Fruit fly (Drosophila melanogaster): ENCODE measurements around the gene ND-13B.

The ND-13B gene

DNA sequence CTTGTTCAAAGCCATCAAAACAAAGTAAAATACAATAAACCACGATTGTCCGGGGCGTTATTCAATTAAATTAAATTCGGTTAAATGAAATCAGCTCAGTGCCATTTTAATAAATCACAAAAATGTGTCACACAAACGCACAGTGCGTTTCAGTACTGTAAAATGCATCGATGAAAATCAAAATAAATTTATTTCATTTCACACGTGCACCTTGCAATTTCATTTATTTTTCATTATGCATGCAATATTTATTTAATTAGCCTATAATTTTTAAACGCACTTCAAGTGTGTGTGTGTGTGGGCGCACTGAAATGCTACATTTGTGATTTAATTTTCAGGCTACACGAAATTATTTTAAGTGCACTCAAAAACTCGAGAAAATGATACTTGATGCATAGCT lies 39.5 kb downstream of the ND-13B start:
- TF ChIP-seq CG1603 (tag; optimal IDR thresholded peaks at IDR 0.05), result peak; percentile 8
- TF ChIP-seq Pdp1 (GFP tag; optimal IDR thresholded peaks at IDR 0.05), result peak in 1 of 2 experiments; percentile 34
- peak; percentile 19 for TF ChIP-seq gem (tag; optimal IDR thresholded peaks at IDR 0.05)
- TF ChIP-seq CG12769 (tag; optimal IDR thresholded peaks at IDR 0.05), result no peak
- no peak for TF ChIP-seq CG1647 (GFP tag; optimal IDR thresholded peaks at IDR 0.05)
- no peak for TF ChIP-seq CG11093 (GFP tag; IDR thresholded peaks at IDR 0.05)
- TF ChIP-seq unc-4 (GFP tag; IDR thresholded peaks at IDR 0.05; ENCODE audit: partially characterized antibody), result no peak
- TF ChIP-seq hth (optimal IDR thresholded peaks at IDR 0.05), result no peak
- peak; percentile 67 for TF ChIP-seq Med (GFP tag)
- no peak for TF ChIP-seq Dbx (GFP tag; IDR thresholded peaks at IDR 0.05)
- no peak for TF ChIP-seq CG9215 (GFP tag; IDR thresholded peaks at IDR 0.05)
- TF ChIP-seq CG1792 (GFP tag; optimal IDR thresholded peaks at IDR 0.05), result no peak
- no peak for TF ChIP-seq CG8478 (optimal IDR thresholded peaks at IDR 0.05)
- TF ChIP-seq sna (GFP tag; IDR thresholded peaks at IDR 0.05; ENCODE audit: partially characterized antibody), result no peak
- TF ChIP-seq stwl (tag; optimal IDR thresholded peaks at IDR 0.05), result no peak
- no peak for TF ChIP-seq H2.0 (GFP tag; IDR thresholded peaks at IDR 0.05)
- no peak for TF ChIP-seq odd (GFP tag; optimal IDR thresholded peaks at IDR 0.05)
- TF ChIP-seq peb (GFP tag; IDR thresholded peaks at IDR 0.05), result no peak
- peak; percentile 55 for TF ChIP-seq sens (GFP tag)
- TF ChIP-seq onecut (GFP tag; IDR thresholded peaks at IDR 0.05), result no peak
- no peak for TF ChIP-seq tx (GFP tag; optimal IDR thresholded peaks at IDR 0.05)
- TF ChIP-seq Xbp1 (GFP tag; optimal IDR thresholded peaks at IDR 0.05), result no peak
- no peak for TF ChIP-seq ash1 (GFP tag; optimal IDR thresholded peaks at IDR 0.05)
- TF ChIP-seq Hand (GFP tag; optimal IDR thresholded peaks at IDR 0.05), result no peak
- TF ChIP-seq CG10654 (GFP tag; optimal IDR thresholded peaks at IDR 0.05), result no peak
- TF ChIP-seq CG13894 (tag; optimal IDR thresholded peaks at IDR 0.05), result no peak
- no peak for TF ChIP-seq HLH54F (GFP tag; optimal IDR thresholded peaks at IDR 0.05)
- no peak for TF ChIP-seq lov (optimal IDR thresholded peaks at IDR 0.05)
- no peak for TF ChIP-seq lov (GFP tag; IDR thresholded peaks at IDR 0.05)
- TF ChIP-seq CG43689 (GFP tag; IDR thresholded peaks at IDR 0.05), result no peak
- TF ChIP-seq CG17359 (tag; optimal IDR thresholded peaks at IDR 0.05), result no peak

DNA sequence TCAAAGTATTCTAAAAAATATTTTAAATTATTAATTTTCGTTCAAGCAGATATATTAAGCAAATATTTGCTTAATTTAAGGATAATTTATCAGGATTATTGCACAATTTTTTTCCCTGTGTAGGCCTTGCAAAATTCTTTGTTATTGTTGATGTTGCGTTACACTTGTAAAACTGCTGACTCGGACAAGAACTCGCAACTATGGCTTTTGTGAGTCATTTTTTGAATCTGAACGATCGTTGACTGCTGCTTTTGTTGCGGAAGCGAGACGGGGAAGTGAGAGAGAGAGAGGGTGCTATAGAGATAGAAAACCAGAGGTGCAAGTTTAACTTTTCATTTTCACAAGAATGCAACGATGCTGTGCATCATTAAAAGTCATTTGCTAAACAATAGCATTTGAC lies 41.4 kb downstream of the ND-13B start:
- no peak for TF ChIP-seq HLH4C (GFP tag; IDR thresholded peaks at IDR 0.05; ENCODE audit: partially characterized antibody)

DNA sequence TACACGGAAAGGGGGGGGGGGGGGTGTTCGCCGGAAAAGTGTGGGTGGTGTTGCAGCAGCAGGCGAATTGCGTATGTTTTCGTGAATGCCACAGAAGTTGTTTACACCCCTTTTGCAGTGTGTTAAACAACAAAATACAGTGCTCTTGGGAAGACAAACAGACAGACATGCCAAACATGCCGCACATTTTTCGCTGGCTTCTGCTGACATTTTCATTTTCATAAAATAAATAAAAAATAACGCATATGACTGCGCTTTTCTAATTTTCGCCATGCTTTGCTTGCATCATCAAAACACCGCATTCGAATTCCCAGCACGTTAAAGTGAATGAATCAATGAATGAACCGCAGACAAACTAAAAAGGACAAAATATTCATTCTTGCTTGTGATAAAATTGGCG lies 42.6 kb downstream of the ND-13B start:
- TF ChIP-seq CG15479 (GFP tag; optimal IDR thresholded peaks at IDR 0.05) (no peak), bcd (GFP tag; optimal IDR thresholded peaks at IDR 0.05) (no peak), tll (GFP tag; optimal IDR thresholded peaks at IDR 0.05) (no peak), ERR (GFP tag; optimal IDR thresholded peaks at IDR 0.05) (no peak), CG4854 (GFP tag; optimal IDR thresholded peaks at IDR 0.05) (no peak), lilli (GFP tag; optimal IDR thresholded peaks at IDR 0.05) (no peak), Sox102F (GFP tag; optimal IDR thresholded peaks at IDR 0.05) (no peak), pum (GFP tag; optimal IDR thresholded peaks at IDR 0.05) (no peak), CG2199 (GFP tag; IDR thresholded peaks at IDR 0.05) (0 out of 3 replicates have a peak, but pooled peaks have one; percentile 28), CG33213 (GFP tag; optimal IDR thresholded peaks at IDR 0.05) (no peak), sr (GFP tag; IDR thresholded peaks at IDR 0.05) (peak; percentile 52; the same call in 1 of the 3 replicates), CG3065 (GFP tag; optimal IDR thresholded peaks at IDR 0.05) (no peak), ATbp (GFP tag; optimal IDR thresholded peaks at IDR 0.05) (no peak)
